Fruit fly (Drosophila melanogaster) whole organism, embryonic: ENCODE measurements around the gene Fer2.

ENCODE experiments used
- Asciz ChIP-seq: fragments of 200-800 bp; sonication (Bioruptor generic); optimal IDR thresholded peaks from 2 replicates; lab custom pipeline; 2017; ENCODE audit warnings: missing biosample characterization, mild to moderate bottlenecking, missing genetic modification characterization, missing genetic modification reagents
- Atf3 ChIP-seq: fragments of 200-800 bp; sonication (Bioruptor generic); optimal IDR thresholded peaks from 3 replicates; lab custom pipeline; 2016; ENCODE audit warnings: missing biosample characterization, missing genetic modification characterization
- CG10147 ChIP-seq: fragments of 200-800 bp; sonication (Bioruptor generic); optimal IDR thresholded peaks from 2 replicates; lab custom pipeline; 2019; ENCODE audit warnings: missing biosample characterization, mild to moderate bottlenecking, missing genetic modification characterization, moderate library complexity
- CG10321 ChIP-seq: fragments of 200-800 bp; sonication (Bioruptor generic); IDR thresholded peaks from 2 replicates; pipeline ENCODE4 v1.3.6; 2022; ENCODE audit warnings: missing biosample characterization, missing genetic modification characterization
- CG10462 ChIP-seq: fragments of 200-800 bp; sonication (Bioruptor generic); optimal IDR thresholded peaks from 2 replicates; lab custom pipeline; 2016; ENCODE audit warnings: missing biosample characterization, missing genetic modification characterization
- CG10543 ChIP-seq: fragments of 200-800 bp; sonication (Bioruptor generic); optimal IDR thresholded peaks from 3 replicates; lab custom pipeline; 2017; ENCODE audit warnings: missing biosample characterization, mild to moderate bottlenecking, missing genetic modification characterization, moderate library complexity
- CG11695 ChIP-seq: fragments of 200-800 bp; sonication (Bioruptor generic); IDR thresholded peaks from 3 replicates; pipeline ENCODE4 v1.3.6; 2022; ENCODE audit warnings: missing biosample characterization, missing genetic modification characterization
- CG12769 ChIP-seq: fragments of 200-800 bp; sonication (Bioruptor generic); optimal IDR thresholded peaks from 2 replicates; lab custom pipeline; 2019; ENCODE audit warnings: missing biosample characterization, mild to moderate bottlenecking, missing genetic modification characterization, moderate library complexity
- CG13287 ChIP-seq: fragments of 200-800 bp; sonication (Bioruptor generic); IDR thresholded peaks from 2 replicates; pipeline ENCODE4 v1.3.6; 2022; ENCODE audit warnings: missing biosample characterization, missing genetic modification characterization; ENCODE audit not compliant: partially characterized antibody
- CG13296 ChIP-seq: fragments of 200-800 bp; sonication (Bioruptor generic); optimal IDR thresholded peaks from 3 replicates; lab custom pipeline; 2018; ENCODE audit warnings: missing biosample characterization, mild to moderate bottlenecking, missing genetic modification characterization
- CG13894 ChIP-seq: fragments of 200-800 bp; sonication (Bioruptor generic); optimal IDR thresholded peaks from 3 replicates; lab custom pipeline; 2018; ENCODE audit warnings: missing biosample characterization, mild to moderate bottlenecking, missing genetic modification characterization, moderate library complexity
- CG15601 ChIP-seq: fragments of 200-800 bp; sonication (Bioruptor generic); optimal IDR thresholded peaks from 3 replicates; lab custom pipeline; 2019; ENCODE audit warnings: missing biosample characterization, mild to moderate bottlenecking, missing genetic modification characterization, moderate library complexity
- CG16779 ChIP-seq: fragments of 200-800 bp; sonication (Bioruptor generic); IDR thresholded peaks from 2 replicates; pipeline ENCODE4 v1.3.6; 2022; ENCODE audit warnings: missing biosample characterization, missing genetic modification characterization
- CG18599 ChIP-seq: fragments of 200-800 bp; sonication (Bioruptor generic); optimal IDR thresholded peaks from 3 replicates; lab custom pipeline; 2017; ENCODE audit warnings: missing biosample characterization, missing genetic modification characterization, mild to moderate bottlenecking, moderate library complexity, missing genetic modification reagents
- CG2120 ChIP-seq: fragments of 200-800 bp; sonication (Bioruptor generic); optimal IDR thresholded peaks from 3 replicates; lab custom pipeline; 2016; ENCODE audit warnings: missing biosample characterization, missing genetic modification characterization
- CG2199 ChIP-seq: fragments of 200-800 bp; sonication (Bioruptor generic); IDR thresholded peaks from 3 replicates; pipeline ENCODE4 v1.3.6; 2022; ENCODE audit warnings: missing biosample characterization, missing genetic modification characterization
- CG3163 ChIP-seq: fragments of 200-800 bp; sonication (Bioruptor generic); optimal IDR thresholded peaks from 3 replicates; lab custom pipeline; 2016; ENCODE audit warnings: missing biosample characterization, missing genetic modification characterization
- CG32532 ChIP-seq: fragments of 200-800 bp; sonication (Bioruptor generic); IDR thresholded peaks from 2 replicates; pipeline ENCODE4 v1.3.6; 2022; ENCODE audit warnings: missing biosample characterization, missing genetic modification characterization
- CG3407 ChIP-seq: fragments of 200-800 bp; sonication (Bioruptor generic); optimal IDR thresholded peaks from 2 replicates; lab custom pipeline; 2018; ENCODE audit warnings: missing biosample characterization, mild to moderate bottlenecking, missing genetic modification characterization
- CG34376 ChIP-seq: fragments of 200-800 bp; sonication (Bioruptor generic); optimal IDR thresholded peaks from 2 replicates; lab custom pipeline; 2018; ENCODE audit warnings: missing biosample characterization, mild to moderate bottlenecking, missing genetic modification characterization
- CG6813 ChIP-seq: fragments of 200-800 bp; sonication (Bioruptor generic); optimal IDR thresholded peaks from 2 replicates; lab custom pipeline; 2017; ENCODE audit warnings: missing biosample characterization, missing genetic modification characterization, mild to moderate bottlenecking, moderate library complexity, missing genetic modification reagents
- CoRest ChIP-seq: fragments of 200-800 bp; sonication (Bioruptor generic); optimal IDR thresholded peaks from 3 replicates; lab custom pipeline; 2018; ENCODE audit warnings: missing biosample characterization, mild to moderate bottlenecking, missing genetic modification characterization, moderate library complexity
- Dip2 ChIP-seq: fragments of 200-800 bp; sonication (Bioruptor generic); IDR thresholded peaks from 2 replicates; pipeline ENCODE4 v1.3.6; 2022; ENCODE audit warnings: missing biosample characterization, missing genetic modification characterization
- ERR ChIP-seq: fragments of 200-800 bp; sonication (Bioruptor generic); optimal IDR thresholded peaks from 2 replicates; lab custom pipeline; 2016; ENCODE audit warnings: missing biosample characterization, missing genetic modification characterization
- HLH4C ChIP-seq: fragments of 200-800 bp; sonication (Bioruptor generic); IDR thresholded peaks from 3 replicates; pipeline ENCODE4 v1.3.6; 2022; ENCODE audit warnings: missing biosample characterization, missing genetic modification characterization; ENCODE audit not compliant: partially characterized antibody
- HLH54F ChIP-seq: fragments of 200-800 bp; sonication (Bioruptor generic); optimal IDR thresholded peaks from 3 replicates; lab custom pipeline; 2016; ENCODE audit warnings: missing biosample characterization, missing genetic modification characterization
- Hand ChIP-seq: fragments of 200-800 bp; sonication (Bioruptor generic); optimal IDR thresholded peaks from 2 replicates; lab custom pipeline; 2017; ENCODE audit warnings: mild to moderate bottlenecking, missing biosample characterization, missing genetic modification reagents, missing genetic modification characterization
- Hmx ChIP-seq: fragments of 200-800 bp; sonication (Bioruptor generic); optimal IDR thresholded peaks from 2 replicates; lab custom pipeline; 2016; ENCODE audit warnings: missing biosample characterization, missing genetic modification characterization
- Lim3 ChIP-seq: fragments of 200-800 bp; sonication (Bioruptor generic); IDR thresholded peaks from 2 replicates; pipeline ENCODE4 v1.3.6; 2022; ENCODE audit warnings: missing biosample characterization, missing genetic modification characterization
- Mad ChIP-seq: fragments of 200-800 bp; sonication (Bioruptor generic); optimal IDR thresholded peaks from 2 replicates; lab custom pipeline; 2016; ENCODE audit warnings: missing biosample characterization, missing genetic modification characterization
- Opbp ChIP-seq: fragments of 200-800 bp; sonication (Bioruptor generic); IDR thresholded peaks from 3 replicates; pipeline ENCODE4 v1.3.6; 2022; ENCODE audit warnings: missing biosample characterization, missing genetic modification characterization; ENCODE audit not compliant: partially characterized antibody
- Ravus ChIP-seq: fragments of 200-800 bp; sonication (Bioruptor generic); IDR thresholded peaks from 2 replicates; pipeline ENCODE4 v1.3.6; 2022; ENCODE audit warnings: missing biosample characterization, missing genetic modification characterization
- Sry-δ ChIP-seq: fragments of 200-800 bp; sonication (Bioruptor generic); optimal IDR thresholded peaks from 2 replicates; lab custom pipeline; 2016; ENCODE audit warnings: missing biosample characterization, missing genetic modification characterization
- YL-1 ChIP-seq: fragments of 200-800 bp; sonication (Bioruptor generic); optimal IDR thresholded peaks from 3 replicates; lab custom pipeline; 2017; ENCODE audit warnings: missing biosample characterization, mild to moderate bottlenecking, missing genetic modification characterization
- abd-A ChIP-seq: fragments of 200-800 bp; sonication (Bioruptor generic); optimal IDR thresholded peaks from 3 replicates; lab custom pipeline; 2019; ENCODE audit warnings: missing biosample characterization, mild to moderate bottlenecking, missing genetic modification characterization, moderate library complexity
- ap ChIP-seq: fragments of 200-800 bp; sonication (Bioruptor generic); IDR thresholded peaks from 2 replicates; pipeline ENCODE4 v1.3.6; 2022; ENCODE audit warnings: missing biosample characterization, missing genetic modification characterization
- chif ChIP-seq, 2 experiments: fragments of 200-800 bp; sonication (Bioruptor generic); optimal IDR thresholded peaks; 3 replicates each; lab custom pipeline; 2016; ENCODE audit warnings: missing biosample characterization in 2 of 2, missing genetic modification characterization in 2 of 2
- chn ChIP-seq: fragments of 200-800 bp; sonication (Bioruptor generic); optimal IDR thresholded peaks from 2 replicates; lab custom pipeline; 2016; ENCODE audit warnings: missing biosample characterization, missing genetic modification characterization
- cwo ChIP-seq: fragments of 200-800 bp; sonication (Bioruptor generic); optimal IDR thresholded peaks from 3 replicates; lab custom pipeline; 2017; ENCODE audit warnings: missing biosample characterization, missing genetic modification characterization, mild to moderate bottlenecking, moderate library complexity, missing genetic modification reagents
- dm ChIP-seq: fragments of 200-800 bp; sonication (Bioruptor generic); optimal IDR thresholded peaks from 3 replicates; lab custom pipeline; 2016; ENCODE audit warnings: missing biosample characterization, missing genetic modification characterization
- dmrt11E ChIP-seq: fragments of 200-800 bp; sonication (Bioruptor generic); optimal IDR thresholded peaks from 3 replicates; lab custom pipeline; 2018; ENCODE audit warnings: missing biosample characterization, mild to moderate bottlenecking, missing genetic modification characterization, moderate library complexity
- fru ChIP-seq: fragments of >200 bp; optimal IDR thresholded peaks from 2 replicates; lab custom pipeline; 2017
- h ChIP-seq: fragments of >200 bp; optimal IDR thresholded peaks from 2 replicates; lab custom pipeline; 2017
- klu ChIP-seq: fragments of 200-800 bp; sonication (Bioruptor generic); IDR thresholded peaks from 2 replicates; pipeline ENCODE4 v1.3.6; 2022; ENCODE audit warnings: missing biosample characterization, missing genetic modification characterization
- lab ChIP-seq: fragments of 200-800 bp; sonication (Bioruptor generic); optimal IDR thresholded peaks from 3 replicates; lab custom pipeline; 2017; ENCODE audit warnings: missing biosample characterization, missing genetic modification characterization, mild to moderate bottlenecking, moderate library complexity, missing genetic modification reagents
- odd ChIP-seq: fragments of 200-800 bp; sonication (Bioruptor generic); optimal IDR thresholded peaks from 2 replicates; lab custom pipeline; 2017; ENCODE audit warnings: missing biosample characterization, mild to moderate bottlenecking, missing genetic modification characterization
- pfk ChIP-seq: fragments of 200-800 bp; sonication (Bioruptor generic); optimal IDR thresholded peaks from 2 replicates; lab custom pipeline; 2018; ENCODE audit warnings: missing biosample characterization, mild to moderate bottlenecking, missing genetic modification characterization, moderate library complexity
- pho ChIP-seq: fragments of 200-800 bp; sonication (Bioruptor generic); optimal IDR thresholded peaks from 2 replicates; lab custom pipeline; 2016; ENCODE audit warnings: missing biosample characterization, missing genetic modification characterization
- schlank ChIP-seq: fragments of 200-800 bp; sonication (Bioruptor generic); optimal IDR thresholded peaks from 2 replicates; lab custom pipeline; 2018; ENCODE audit warnings: missing biosample characterization, mild to moderate bottlenecking, missing genetic modification characterization
- sim ChIP-seq: fragments of 200-800 bp; sonication (Bioruptor generic); IDR thresholded peaks from 2 replicates; pipeline ENCODE4 v1.3.6; 2022; ENCODE audit warnings: missing biosample characterization, missing genetic modification characterization
- sima ChIP-seq: fragments of 200-800 bp; sonication (Bioruptor generic); optimal IDR thresholded peaks from 2 replicates; lab custom pipeline; 2016; ENCODE audit warnings: missing biosample characterization, missing genetic modification characterization
- zf30C ChIP-seq: fragments of 200-800 bp; sonication (Bioruptor generic); optimal IDR thresholded peaks from 3 replicates; lab custom pipeline; 2018; ENCODE audit warnings: missing biosample characterization, mild to moderate bottlenecking, missing genetic modification characterization

Fer2 gene

DNA sequence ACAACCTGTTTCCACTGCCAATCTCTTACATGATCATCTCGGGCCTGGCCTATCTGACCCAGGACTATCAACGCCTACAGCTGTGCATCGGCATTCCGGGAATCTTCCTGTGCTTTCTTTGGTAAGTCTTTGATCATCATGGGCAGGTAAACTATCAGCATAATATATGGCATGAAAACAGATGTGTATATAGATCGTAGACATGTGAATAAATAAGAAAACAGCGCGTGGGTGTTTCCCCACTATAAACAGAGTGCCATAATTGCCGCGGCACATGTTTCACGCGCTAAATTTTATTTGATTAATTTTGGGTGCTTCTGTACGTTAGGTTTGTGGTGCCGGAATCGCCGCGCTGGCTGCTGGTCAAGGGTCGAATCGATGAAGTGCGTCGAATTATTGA, 17.0 kb upstream of the Fer2 start (continued):
- TF ChIP-seq sim (GFP tag; lab: Robert Waterston, UW), result no peak
- no peak for TF ChIP-seq Lim3
- TF ChIP-seq CG3407, result no peak
- no peak for TF ChIP-seq Asciz (GFP tag; lab: Kevin White, UChicago)
- no peak for TF ChIP-seq ap (GFP tag; lab: Robert Waterston, UW)
- no peak for TF ChIP-seq ERR (GFP tag; lab: Kevin White, UChicago)
- no peak for TF ChIP-seq odd (GFP tag; lab: Kevin White, UChicago)
- no peak for TF ChIP-seq fru (lab: Kevin White, UChicago)
- TF ChIP-seq CG13287 (GFP tag; lab: Robert Waterston, UW), result no peak
- peak; percentile 39 for TF ChIP-seq schlank (tag; lab: Kevin White, UChicago)
- no peak for TF ChIP-seq klu (GFP tag; lab: Robert Waterston, UW)
- TF ChIP-seq CG6813, result peak; percentile 33
- TF ChIP-seq Hand (GFP tag; lab: Kevin White, UChicago), result peak; percentile 6
- no peak for TF ChIP-seq CG13296 (GFP tag; lab: Kevin White, UChicago)
- no peak for TF ChIP-seq CG15601 (tag; lab: Kevin White, UChicago)
- no peak for TF ChIP-seq Hmx
- no peak for TF ChIP-seq CG11695 (GFP tag; lab: Robert Waterston, UW)
- TF ChIP-seq CG13894, result no peak
- no peak for TF ChIP-seq CG3163 (GFP tag; lab: Kevin White, UChicago)
- TF ChIP-seq pfk (GFP tag; lab: Kevin White, UChicago), result no peak
- peak; percentile 27 for TF ChIP-seq cwo (GFP tag; lab: Kevin White, UChicago)
- no peak for TF ChIP-seq CG2120 (GFP tag; lab: Kevin White, UChicago)
- no peak for TF ChIP-seq pho (GFP tag; lab: Kevin White, UChicago)
- no peak for TF ChIP-seq dm (GFP tag; lab: Kevin White, UChicago)
- no peak for TF ChIP-seq CoRest (tag; lab: Kevin White, UChicago)
- no peak for TF ChIP-seq Opbp (GFP tag; lab: Robert Waterston, UW)
- no peak for TF ChIP-seq HLH4C
- no peak for TF ChIP-seq HLH54F (GFP tag; lab: Kevin White, UChicago)
- TF ChIP-seq chif (GFP tag; optimal IDR thresholded peaks at IDR 0.05; lab: Kevin White, UChicago), result no peak
- no peak for TF ChIP-seq CG10147 (GFP tag; lab: Kevin White, UChicago)
- TF ChIP-seq Sry-δ (GFP tag; lab: Kevin White, UChicago), result no peak
- no peak for TF ChIP-seq Ravus (GFP tag; lab: Robert Waterston, UW)
- no peak for TF ChIP-seq CG16779 (GFP tag; lab: Robert Waterston, UW)
- TF ChIP-seq CG34376 (GFP tag; lab: Kevin White, UChicago), result no peak
- TF ChIP-seq CG10543 (GFP tag; lab: Kevin White, UChicago), result peak; percentile 21
- no peak for TF ChIP-seq YL-1
- no peak for TF ChIP-seq CG10321 (GFP tag; lab: Robert Waterston, UW)
- TF ChIP-seq h (lab: Kevin White, UChicago), result no peak
- TF ChIP-seq CG12769 (tag; lab: Kevin White, UChicago), result peak; percentile 61
- no peak for TF ChIP-seq CG32532
- no peak for TF ChIP-seq sima (GFP tag; lab: Kevin White, UChicago)
- TF ChIP-seq lab (GFP tag; lab: Kevin White, UChicago), result peak; percentile 64
- no peak for TF ChIP-seq Mad
- TF ChIP-seq CG10462 (GFP tag; lab: Kevin White, UChicago), result no peak
- TF ChIP-seq chn, result no peak
- no peak for TF ChIP-seq Atf3
- TF ChIP-seq Dip2 (GFP tag; lab: Robert Waterston, UW), result no peak
- no peak for TF ChIP-seq dmrt11E (tag; lab: Kevin White, UChicago)
- no peak for TF ChIP-seq CG2199 (GFP tag; lab: Robert Waterston, UW)
- TF ChIP-seq zf30C (GFP tag; lab: Kevin White, UChicago), result no peak
- TF ChIP-seq abd-A (tag; lab: Kevin White, UChicago), result no peak
- peak; percentile 72 for TF ChIP-seq CG18599 (GFP tag; lab: Kevin White, UChicago)
